Fruit fly (Drosophila melanogaster): ENCODE data around the gene homer.

The homer gene

DNA sequence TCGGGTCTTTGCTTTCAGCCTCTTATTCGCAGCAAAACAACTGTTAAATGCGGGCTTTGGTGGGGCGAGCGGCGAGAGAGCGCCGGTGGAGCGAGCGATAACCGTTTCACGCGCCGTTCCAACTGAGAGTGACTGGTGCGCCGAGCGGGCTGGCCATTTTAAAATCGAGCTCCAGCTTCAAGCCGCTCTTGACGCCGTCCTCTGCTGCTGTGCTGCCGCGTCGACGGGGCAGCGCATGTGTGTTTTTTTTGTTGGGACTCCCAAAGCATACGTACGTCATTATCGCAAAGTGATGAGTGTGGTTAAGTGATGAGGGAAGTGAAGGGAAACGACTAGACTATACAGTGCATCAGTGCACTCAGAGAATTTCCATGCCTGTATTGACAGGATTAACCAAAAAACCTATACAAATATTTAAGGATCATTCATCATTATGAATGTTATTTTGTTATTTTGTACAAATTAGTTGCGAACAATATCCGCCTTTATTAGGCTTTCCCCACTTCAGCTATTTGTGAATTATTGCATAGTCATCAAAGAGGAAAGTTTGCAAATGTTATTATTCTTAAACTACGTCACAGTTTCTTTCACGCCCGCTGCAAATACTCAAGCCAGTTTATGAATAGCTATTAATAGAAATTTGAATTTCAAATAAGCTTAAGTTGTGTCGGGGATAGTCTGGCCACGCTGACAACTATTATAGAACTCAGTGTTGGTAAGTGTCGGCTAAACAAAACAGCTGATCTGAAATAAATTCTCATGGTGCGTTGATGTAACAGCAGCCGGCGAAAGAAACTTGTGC is 49.7 kb downstream of the homer start, which contains the start of gene Spn27A (continued):
- TF ChIP-seq CG4424 (GFP tag; optimal IDR thresholded peaks at IDR 0.05) (peak; percentile 57), jumu (GFP tag; optimal IDR thresholded peaks at IDR 0.05) (peak; percentile 31), grau (tag; optimal IDR thresholded peaks at IDR 0.05) (peak; percentile 54), CG3847 (GFP tag; IDR thresholded peaks at IDR 0.05) (peak; percentile 41), Vsx1 (GFP tag; optimal IDR thresholded peaks at IDR 0.05) (no peak), CG32772 (GFP tag; IDR thresholded peaks at IDR 0.05) (peak; percentile 39; the same call in 1 of the 2 replicates), CG9932 (GFP tag; IDR thresholded peaks at IDR 0.05) (peak; percentile 42; the same call in 1 of the 2 replicates), Med (GFP tag) (peak; percentile 95), gcm2 (GFP tag; optimal IDR thresholded peaks at IDR 0.05) (no peak), CG4617 (GFP tag; optimal IDR thresholded peaks at IDR 0.05; ENCODE audit: borderline replicate concordance) (peak; percentile 11), E2f1 (GFP tag; IDR thresholded peaks at IDR 0.05) (0 out of 2 replicates have a peak, but pooled peaks have one; percentile 34), odd (GFP tag; optimal IDR thresholded peaks at IDR 0.05) (peak; percentile 28), ATbp (GFP tag; optimal IDR thresholded peaks at IDR 0.05) (peak; percentile 26), eyg (GFP tag; optimal IDR thresholded peaks at IDR 0.05) (peak; percentile 1), H2.0 (GFP tag; IDR thresholded peaks at IDR 0.05) (no peak), CG11247 (GFP tag; IDR thresholded peaks at IDR 0.05) (0 out of 2 replicates have a peak, but pooled peaks have one; percentile 21), en (GFP tag; optimal IDR thresholded peaks at IDR 0.05) (peak; percentile 19), D (optimal IDR thresholded peaks at IDR 0.05) (no peak), D (GFP tag; optimal IDR thresholded peaks at IDR 0.05) (peak; percentile 60), CG18262 (tag; optimal IDR thresholded peaks at IDR 0.05) (peak; percentile 71), az2 (GFP tag; optimal IDR thresholded peaks at IDR 0.05) (peak; percentile 70), CG18619 (GFP tag; optimal IDR thresholded peaks at IDR 0.05) (no peak), CG13296 (GFP tag; optimal IDR thresholded peaks at IDR 0.05) (peak; percentile 21), Gug (GFP tag; IDR thresholded peaks at IDR 0.05) (0 out of 4 replicates have a peak, but pooled peaks have one; percentile 9), Pdp1 (GFP tag; optimal IDR thresholded peaks at IDR 0.05) (peak; percentile 59 to 99), CG8359 (GFP tag; optimal IDR thresholded peaks at IDR 0.05; ENCODE audit: borderline replicate concordance) (no peak), CG12299 (tag; optimal IDR thresholded peaks at IDR 0.05) (peak; percentile 52), CG15696 (tag; optimal IDR thresholded peaks at IDR 0.05) (no peak), Dip2 (GFP tag; IDR thresholded peaks at IDR 0.05) (no peak), Scr (GFP tag; IDR thresholded peaks at IDR 0.05; ENCODE audit: partially characterized antibody) (peak; percentile 24; the same call in 1 of the 2 replicates), Hr39 (optimal IDR thresholded peaks at IDR 0.05) (no peak), aop (GFP tag; IDR thresholded peaks at IDR 0.05) (no peak), CG14014 (GFP tag; IDR thresholded peaks at IDR 0.05) (0 out of 2 replicates have a peak, but pooled peaks have one; percentile 13), ewg (GFP tag; optimal IDR thresholded peaks at IDR 0.05) (peak; percentile 33), CG12391 (tag; optimal IDR thresholded peaks at IDR 0.05) (peak; percentile 72), bab2 (GFP tag; optimal IDR thresholded peaks at IDR 0.05) (peak; percentile 59), D19B (GFP tag; optimal IDR thresholded peaks at IDR 0.05) (peak; percentile 40), dmrt99B (tag; optimal IDR thresholded peaks at IDR 0.05) (no peak), Adf1 (GFP tag; IDR thresholded peaks at IDR 0.05) (peak; percentile 93), CG6765 (GFP tag; optimal IDR thresholded peaks at IDR 0.05) (no peak), Usf (GFP tag; optimal IDR thresholded peaks at IDR 0.05) (no peak), CrebB (tag; optimal IDR thresholded peaks at IDR 0.05) (peak; percentile 28), Myb (GFP tag; optimal IDR thresholded peaks at IDR 0.05) (peak; percentile 79), CG4360 (GFP tag; IDR thresholded peaks at IDR 0.05) (peak; percentile 5; the same call in 1 of the 2 replicates), Dbx (GFP tag; IDR thresholded peaks at IDR 0.05) (0 out of 3 replicates have a peak, but pooled peaks have one; percentile 33), CG3163 (GFP tag; optimal IDR thresholded peaks at IDR 0.05) (no peak), dimm (GFP tag; IDR thresholded peaks at IDR 0.05) (no peak), CG12071 (GFP tag; optimal IDR thresholded peaks at IDR 0.05) (no peak), run (tag; optimal IDR thresholded peaks at IDR 0.05) (no peak)
